Fruit fly (Drosophila melanogaster): ENCODE measurements around the gene Qtzl.
"Not testable (repeated sequence)": the region's sequence is repeated elsewhere in the genome, so short reads cannot be mapped to it uniquely, and the experiment has no call there.

Gene Qtzl

DNA sequence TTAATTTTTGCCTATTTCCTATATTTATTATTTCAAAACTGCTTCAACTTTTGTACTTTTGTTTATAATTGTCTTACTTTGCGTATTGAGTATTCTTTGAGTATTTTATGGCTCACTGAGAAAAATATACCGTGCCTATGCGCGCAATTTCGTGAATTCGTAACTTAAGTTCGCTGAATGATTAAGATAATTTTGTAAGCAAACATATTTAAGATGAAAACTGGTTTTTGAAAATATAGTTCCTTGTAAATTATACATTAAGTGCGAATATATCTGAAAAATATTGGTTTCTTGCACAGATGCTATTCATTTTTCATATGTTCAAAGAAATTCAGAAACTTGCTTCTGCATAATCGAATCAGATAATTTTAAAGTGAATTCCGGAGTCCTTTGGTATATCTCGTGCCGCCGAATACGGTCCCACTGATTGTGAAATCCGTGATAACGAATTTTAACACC, at the start of gene Qtzl, which contains the start of gene CG18789:
Gene Qtzl, plus strand, starts transcription at position 409 of the 459 bp plus-strand sequence.
Gene CG18789, minus strand, starts transcription at position 101 of the 459 bp plus-strand sequence.
- TF ChIP-seq pad, toe, cic (GFP tag; optimal IDR thresholded peaks at IDR 0.05): not testable (repeated sequence)

DNA sequence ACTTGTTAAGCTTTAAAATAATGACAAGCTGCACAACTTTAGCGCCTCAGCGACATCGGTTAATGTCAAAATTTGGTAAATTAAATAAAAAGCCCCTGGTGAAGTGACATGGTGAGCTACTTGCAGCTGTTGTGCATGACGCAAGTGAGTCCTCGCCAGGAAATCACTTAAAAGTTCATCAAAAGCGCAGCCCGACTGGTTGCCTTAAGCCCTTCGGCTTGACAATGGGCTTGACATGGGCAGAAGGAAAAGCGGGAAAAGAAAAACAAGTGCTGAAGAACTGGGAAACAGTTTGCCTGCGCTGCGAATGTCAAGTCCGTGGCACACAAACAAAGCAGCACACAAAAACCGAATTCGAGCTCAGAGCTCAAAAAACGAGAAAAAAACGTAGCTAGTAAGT, 47.9 kb upstream of the Qtzl start, which contains the start of gene CG16964:
Gene CG16964, plus strand, starts transcription at position 301 of the 400 bp plus-strand sequence.
- TF ChIP-seq CG5204 (GFP tag; optimal IDR thresholded peaks at IDR 0.05) (no peak), kay (GFP tag; ENCODE audit: borderline replicate concordance) (no peak)

DNA sequence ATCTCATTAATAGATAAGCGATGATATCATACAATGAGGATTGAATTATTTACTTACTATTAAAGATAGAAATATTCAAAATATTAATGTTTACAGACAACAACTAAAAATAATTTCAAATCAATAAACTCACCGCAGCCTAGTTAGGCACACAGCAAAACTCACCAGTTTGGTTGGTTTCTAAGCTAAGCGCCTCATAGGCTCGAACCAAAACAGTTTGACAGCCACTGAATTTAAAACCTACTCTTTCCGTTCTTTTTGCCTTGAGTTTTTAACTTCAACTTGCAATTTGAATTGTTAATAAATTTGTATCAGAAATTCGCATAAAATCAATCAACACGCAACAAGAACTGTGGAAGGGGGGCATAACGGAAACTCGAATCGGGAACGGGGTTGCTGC, 47.1 kb upstream of the Qtzl start:
- TF ChIP-seq CG33017 (tag; optimal IDR thresholded peaks at IDR 0.05) (no peak), pad (GFP tag; optimal IDR thresholded peaks at IDR 0.05) (no peak), CG5204 (GFP tag; optimal IDR thresholded peaks at IDR 0.05) (no peak), CG12768 (GFP tag; optimal IDR thresholded peaks at IDR 0.05) (no peak), Mnt (GFP tag; optimal IDR thresholded peaks at IDR 0.05) (no peak), CG7101 (tag; optimal IDR thresholded peaks at IDR 0.05) (no peak), kay (GFP tag; ENCODE audit: borderline replicate concordance) (no peak), CG14711 (tag; optimal IDR thresholded peaks at IDR 0.05) (no peak), CG1620 (GFP tag; optimal IDR thresholded peaks at IDR 0.05) (no peak), Crg-1 (GFP tag; optimal IDR thresholded peaks at IDR 0.05) (no peak)

DNA sequence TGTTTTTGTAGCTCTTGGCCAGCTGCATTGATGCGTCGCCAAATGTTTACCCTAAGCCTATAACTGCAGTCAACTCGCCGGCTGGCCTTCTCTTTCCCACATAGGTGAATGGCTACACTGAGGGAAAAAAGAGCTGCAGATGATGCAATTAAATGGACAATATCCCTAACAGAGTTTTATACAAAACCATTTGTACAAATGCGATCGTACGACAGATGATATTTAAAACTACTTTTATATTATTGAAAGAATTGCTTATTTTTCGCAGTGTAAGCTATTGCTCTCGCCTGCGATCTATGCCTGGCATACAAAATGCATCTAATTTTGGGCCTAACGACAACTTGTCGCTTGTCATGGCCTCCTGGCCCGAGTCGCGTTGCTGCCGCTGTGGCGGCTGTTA, 45.6 kb upstream of the Qtzl start:
- peak; percentile 1 for TF ChIP-seq CG7101 (tag; optimal IDR thresholded peaks at IDR 0.05)
- TF ChIP-seq bab1 (GFP tag; optimal IDR thresholded peaks at IDR 0.05), result no peak
- TF ChIP-seq kay (GFP tag; ENCODE audit: borderline replicate concordance), result peak; percentile 33
- TF ChIP-seq CG33017 (tag; optimal IDR thresholded peaks at IDR 0.05), result peak; percentile 26
- TF ChIP-seq CG14711 (tag; optimal IDR thresholded peaks at IDR 0.05), result no peak

DNA sequence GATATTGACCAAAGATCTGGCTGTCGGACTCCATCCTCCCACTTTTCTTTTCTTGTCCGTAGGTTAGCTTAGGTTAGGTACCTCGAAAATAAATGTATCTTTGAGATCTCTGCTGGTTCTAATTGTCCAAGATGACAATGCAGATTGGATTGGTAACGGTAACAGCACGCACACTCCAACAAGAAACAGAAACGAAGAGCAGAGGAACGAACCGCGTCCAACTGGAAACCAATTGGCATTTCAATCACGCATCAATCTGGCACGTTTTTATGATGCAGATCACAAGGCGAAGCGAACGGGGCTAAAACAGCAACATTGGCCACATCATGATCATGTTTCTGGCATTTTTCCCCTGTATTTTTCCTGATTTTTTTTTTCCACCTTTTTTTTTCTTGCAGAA, 39.7 kb upstream of the Qtzl start:
- TF ChIP-seq CG7101 (tag; optimal IDR thresholded peaks at IDR 0.05) (no peak), Clk (GFP tag; optimal IDR thresholded peaks at IDR 0.05) (no peak), Mnt (GFP tag; optimal IDR thresholded peaks at IDR 0.05) (no peak), Crg-1 (GFP tag; optimal IDR thresholded peaks at IDR 0.05) (no peak), CG33017 (tag; optimal IDR thresholded peaks at IDR 0.05) (no peak), pad (GFP tag; optimal IDR thresholded peaks at IDR 0.05) (no peak), CG7045 (GFP tag; optimal IDR thresholded peaks at IDR 0.05) (no peak), ovo (GFP tag; optimal IDR thresholded peaks at IDR 0.05) (no peak), CG14711 (tag; optimal IDR thresholded peaks at IDR 0.05) (no peak), cic (GFP tag; optimal IDR thresholded peaks at IDR 0.05) (no peak), kay (GFP tag; ENCODE audit: borderline replicate concordance) (no peak), CG12768 (GFP tag; optimal IDR thresholded peaks at IDR 0.05) (no peak)

DNA sequence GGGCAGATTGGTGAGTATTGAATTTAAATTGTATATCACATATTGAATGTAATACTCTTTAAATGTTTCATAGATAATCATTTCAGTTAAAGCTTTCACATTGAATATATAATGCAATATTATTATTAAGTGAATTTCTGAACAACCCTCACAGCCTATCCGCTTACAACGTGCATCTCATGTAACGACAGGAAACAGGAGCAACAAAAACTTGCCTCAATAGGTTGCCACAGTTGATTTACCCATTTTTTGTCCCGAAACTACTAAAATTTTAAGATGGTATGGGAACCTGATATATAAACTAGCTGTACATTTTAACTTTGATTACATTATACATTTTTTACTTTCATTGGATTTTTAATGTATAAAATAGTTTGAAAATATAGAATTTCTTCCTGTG, 36.8 kb upstream of the Qtzl start:
- TF ChIP-seq CG33017 (tag; optimal IDR thresholded peaks at IDR 0.05), result no peak
- no peak for TF ChIP-seq cnc (optimal IDR thresholded peaks at IDR 0.05)
- no peak for TF ChIP-seq Clk (GFP tag; optimal IDR thresholded peaks at IDR 0.05)
- TF ChIP-seq CG7045 (GFP tag; optimal IDR thresholded peaks at IDR 0.05), result no peak
- TF ChIP-seq toe (GFP tag; optimal IDR thresholded peaks at IDR 0.05), result no peak
- TF ChIP-seq CG5204 (GFP tag; optimal IDR thresholded peaks at IDR 0.05), result no peak
- no peak for TF ChIP-seq CG7101 (tag; optimal IDR thresholded peaks at IDR 0.05)
- no peak for TF ChIP-seq CG14711 (tag; optimal IDR thresholded peaks at IDR 0.05)
- TF ChIP-seq bab1 (GFP tag; optimal IDR thresholded peaks at IDR 0.05), result no peak
- no peak for TF ChIP-seq Mnt (GFP tag; optimal IDR thresholded peaks at IDR 0.05)
- TF ChIP-seq CG12768 (GFP tag; optimal IDR thresholded peaks at IDR 0.05), result no peak
- no peak for TF ChIP-seq kay (GFP tag; ENCODE audit: borderline replicate concordance)
- TF ChIP-seq CG1620 (GFP tag; optimal IDR thresholded peaks at IDR 0.05), result no peak
- no peak for TF ChIP-seq ovo (GFP tag; optimal IDR thresholded peaks at IDR 0.05)
- TF ChIP-seq tj (GFP tag; optimal IDR thresholded peaks at IDR 0.05), result no peak
- no peak for TF ChIP-seq Hr96 (GFP tag; optimal IDR thresholded peaks at IDR 0.05)
- TF ChIP-seq CG11617 (GFP tag; optimal IDR thresholded peaks at IDR 0.05), result no peak
- TF ChIP-seq cic (GFP tag; optimal IDR thresholded peaks at IDR 0.05), result no peak

DNA sequence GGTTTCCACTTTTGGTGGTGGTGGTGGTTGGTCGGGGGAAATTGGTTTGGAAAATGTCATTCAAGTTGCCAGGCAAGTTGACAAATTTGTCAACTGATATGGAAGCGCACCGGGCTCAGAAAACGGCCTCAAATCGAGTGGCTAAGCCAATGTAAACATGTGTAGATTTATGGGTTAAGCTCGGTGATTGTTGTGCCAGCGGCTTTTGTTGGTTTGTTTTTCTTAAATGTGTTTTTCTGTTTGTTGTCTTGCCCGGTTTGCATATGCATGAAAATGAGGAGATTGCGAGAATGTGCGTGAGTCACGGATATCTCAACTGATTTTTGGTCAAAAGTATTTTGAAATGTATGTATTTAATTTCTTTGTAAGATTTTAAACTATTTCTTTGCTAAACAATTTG, 34.6 kb upstream of the Qtzl start:
- no peak for TF ChIP-seq CG14711 (tag; optimal IDR thresholded peaks at IDR 0.05)
- TF ChIP-seq ovo (GFP tag; optimal IDR thresholded peaks at IDR 0.05), result no peak
- no peak for TF ChIP-seq bab1 (GFP tag; optimal IDR thresholded peaks at IDR 0.05)
- TF ChIP-seq cnc (optimal IDR thresholded peaks at IDR 0.05), result no peak
- no peak for TF ChIP-seq CG33017 (tag; optimal IDR thresholded peaks at IDR 0.05)
- no peak for TF ChIP-seq CG11617 (GFP tag; optimal IDR thresholded peaks at IDR 0.05)
- no peak for TF ChIP-seq tj (GFP tag; optimal IDR thresholded peaks at IDR 0.05)
